Worm (Caenorhabditis elegans) whole organism, L2 larva: Measurements from ENCODE around the gene hrg-5.

Experiments used
- Y55F3AM.14 ChIP-seq: fragments of 200-800 bp; sonication (Bioruptor generic); optimal IDR thresholded peaks from 2 replicates; lab custom pipeline; 2018; ENCODE audit warnings: mild to moderate bottlenecking, missing genetic modification characterization, missing compliant biosample characterization
- ZK546.5 ChIP-seq: sonication (generic microtip); optimal IDR thresholded peaks from 2 replicates; lab custom pipeline; 2017; ENCODE audit warnings: missing biosample characterization, missing genetic modification characterization
- aly-2 ChIP-seq: fragments of 150-350 bp; optimal IDR thresholded peaks from 2 replicates; lab custom pipeline; 2014; ENCODE audit warnings: missing biosample characterization, missing genetic modification characterization
- ama-1 ChIP-seq: fragments of 150-350 bp; optimal IDR thresholded peaks from 2 replicates; lab custom pipeline; 2018; ENCODE audit warnings: inconsistent platforms
- ceh-16 ChIP-seq: fragments of 150-350 bp; optimal IDR thresholded peaks from 2 replicates; lab custom pipeline; 2014; ENCODE audit warnings: missing biosample characterization, missing genetic modification characterization
- lin-13 ChIP-seq: fragments of 150-350 bp; optimal IDR thresholded peaks from 2 replicates; lab custom pipeline; 2014; ENCODE audit warnings: missing biosample characterization, missing genetic modification reagents, missing genetic modification characterization
- mdl-1 ChIP-seq, 2 experiments: fragments of 150-350 bp in 1 of 2; sonication (generic microtip) in 1 of 2; optimal IDR thresholded peaks; 2 replicates each; lab custom pipeline; 2017; ENCODE audit warnings: missing biosample characterization in 2 of 2, missing genetic modification characterization in 2 of 2
- nhr-23 ChIP-seq: fragments of 150-350 bp; optimal IDR thresholded peaks from 2 replicates; lab custom pipeline; 2014; ENCODE audit warnings: missing biosample characterization, missing genetic modification reagents, missing genetic modification characterization
- nhr-25 ChIP-seq: fragments of 150-350 bp; sonication (generic microtip); optimal IDR thresholded peaks from 3 replicates; lab custom pipeline; 2014; ENCODE audit warnings: missing biosample characterization, missing genetic modification characterization
- nhr-77 ChIP-seq: fragments of 150-350 bp; optimal IDR thresholded peaks from 2 replicates; lab custom pipeline; 2014; ENCODE audit warnings: missing biosample characterization, missing genetic modification characterization
- ztf-4 ChIP-seq: fragments of 150-350 bp; optimal IDR thresholded peaks from 2 replicates; lab custom pipeline; 2014; ENCODE audit warnings: missing biosample characterization, missing genetic modification characterization

- TF ChIP-seq nhr-77 (tag; lab: Kevin White, UChicago) (no peak), nhr-25 (tag; lab: Kevin White, UChicago) (no peak), mdl-1 (tag; optimal IDR thresholded peaks at IDR 0.05; lab: Kevin White, UChicago) (no peak), aly-2 (tag; lab: Kevin White, UChicago) (no peak), ama-1 (lab: Kevin White, UChicago) (no peak), ZK546.5 (no peak), lin-13 (GFP tag; lab: Kevin White, UChicago) (no peak), nhr-23 (tag; lab: Kevin White, UChicago) (no peak), Y55F3AM.14 (GFP tag; lab: Kevin White, UChicago) (no peak), ceh-16 (tag; lab: Kevin White, UChicago) (no peak), ztf-4 (tag; lab: Kevin White, UChicago) (no peak)
Measured at ce11 chrIV:11048871-11049270, 19.6 kb upstream of the hrg-5 start, which contains the start of gene F36H1.11.
